Worm (Caenorhabditis elegans) whole organism, L2 larva: ENCODE measurements around the gene C17B7.5.

ENCODE experiments used
- F13H6.1 ChIP-seq: sonication (generic microtip); optimal IDR thresholded peaks from 2 replicates; lab custom pipeline; 2016; ENCODE audit warnings: missing genetic modification characterization, missing compliant biosample characterization
- R02D3.7 ChIP-seq: fragments of 150-350 bp; optimal IDR thresholded peaks from 2 replicates; lab custom pipeline; 2014; ENCODE audit warnings: missing biosample characterization, missing genetic modification characterization
- alr-1 ChIP-seq: fragments of 150-350 bp; optimal IDR thresholded peaks from 2 replicates; lab custom pipeline; 2014; ENCODE audit warnings: missing biosample characterization, missing genetic modification characterization
- aly-2 ChIP-seq: fragments of 150-350 bp; optimal IDR thresholded peaks from 2 replicates; lab custom pipeline; 2014; ENCODE audit warnings: missing biosample characterization, missing genetic modification characterization
- ama-1 ChIP-seq: fragments of 150-350 bp; optimal IDR thresholded peaks from 2 replicates; lab custom pipeline; 2018; ENCODE audit warnings: inconsistent platforms
- ceh-16 ChIP-seq: fragments of 150-350 bp; optimal IDR thresholded peaks from 2 replicates; lab custom pipeline; 2014; ENCODE audit warnings: missing biosample characterization, missing genetic modification characterization
- dmd-4 ChIP-seq: sonication (generic microtip); optimal IDR thresholded peaks from 2 replicates; lab custom pipeline; 2017; ENCODE audit warnings: missing biosample characterization, missing genetic modification characterization
- egl-27 ChIP-seq: sonication (generic microtip); optimal IDR thresholded peaks from 3 replicates; lab custom pipeline; 2017; ENCODE audit warnings: missing biosample characterization, missing genetic modification reagents, missing genetic modification characterization
- elt-1 ChIP-seq: fragments of 150-350 bp; optimal IDR thresholded peaks from 2 replicates; lab custom pipeline; 2014; ENCODE audit warnings: missing biosample characterization, missing genetic modification characterization
- fos-1 ChIP-seq: fragments of 150-350 bp; optimal IDR thresholded peaks from 2 replicates; lab custom pipeline; 2014; ENCODE audit warnings: missing biosample characterization, missing genetic modification characterization
- lin-11 ChIP-seq: fragments of 150-350 bp; sonication (generic microtip); optimal IDR thresholded peaks from 2 replicates; lab custom pipeline; 2014; ENCODE audit warnings: missing biosample characterization, missing genetic modification characterization, inconsistent platforms, mixed read lengths
- lin-13 ChIP-seq: fragments of 150-350 bp; optimal IDR thresholded peaks from 2 replicates; lab custom pipeline; 2014; ENCODE audit warnings: missing biosample characterization, missing genetic modification reagents, missing genetic modification characterization
- lin-39 ChIP-seq: fragments of 150-350 bp; optimal IDR thresholded peaks from 2 replicates; lab custom pipeline; 2014; ENCODE audit warnings: missing biosample characterization, missing genetic modification reagents, missing genetic modification characterization
- lsy-2 ChIP-seq, 2 experiments: fragments of 150-350 bp in 1 of 2; sonication (generic microtip) in 1 of 2; optimal IDR thresholded peaks; 2 replicates each; lab custom pipeline; 2014 to 2017; ENCODE audit warnings: missing biosample characterization in 2 of 2, missing genetic modification characterization in 2 of 2
- mab-5 ChIP-seq: fragments of 150-350 bp; optimal IDR thresholded peaks from 2 replicates; lab custom pipeline; 2014; ENCODE audit warnings: missing biosample characterization, missing genetic modification characterization
- mbf-1 ChIP-seq: sonication (generic microtip); optimal IDR thresholded peaks from 2 replicates; lab custom pipeline; 2017; ENCODE audit warnings: missing biosample characterization, missing genetic modification characterization
- mdl-1 ChIP-seq, 2 experiments: fragments of 150-350 bp in 1 of 2; sonication (generic microtip) in 1 of 2; optimal IDR thresholded peaks; 2 replicates each; lab custom pipeline; 2017; ENCODE audit warnings: missing biosample characterization in 2 of 2, missing genetic modification characterization in 2 of 2
- nhr-11 ChIP-seq: fragments of 150-350 bp; optimal IDR thresholded peaks from 2 replicates; lab custom pipeline; 2014; ENCODE audit warnings: missing biosample characterization, missing genetic modification characterization
- nhr-12 ChIP-seq: fragments of 150-350 bp; optimal IDR thresholded peaks from 2 replicates; lab custom pipeline; 2014; ENCODE audit warnings: missing biosample characterization, missing genetic modification characterization
- nhr-129 ChIP-seq: fragments of 150-350 bp; optimal IDR thresholded peaks from 2 replicates; lab custom pipeline; 2014; ENCODE audit warnings: missing biosample characterization, missing genetic modification characterization
- nhr-21 ChIP-seq: fragments of 150-350 bp; optimal IDR thresholded peaks from 2 replicates; lab custom pipeline; 2014; ENCODE audit warnings: missing biosample characterization, missing genetic modification characterization
- nhr-23 ChIP-seq: fragments of 150-350 bp; optimal IDR thresholded peaks from 2 replicates; lab custom pipeline; 2014; ENCODE audit warnings: missing biosample characterization, missing genetic modification reagents, missing genetic modification characterization
- nhr-237 ChIP-seq: fragments of 150-350 bp; optimal IDR thresholded peaks from 2 replicates; lab custom pipeline; 2014; ENCODE audit warnings: missing biosample characterization, missing genetic modification characterization
- nhr-25 ChIP-seq: fragments of 150-350 bp; sonication (generic microtip); optimal IDR thresholded peaks from 3 replicates; lab custom pipeline; 2014; ENCODE audit warnings: missing biosample characterization, missing genetic modification characterization
- nhr-6 ChIP-seq: fragments of 150-350 bp; optimal IDR thresholded peaks from 2 replicates; lab custom pipeline; 2014; ENCODE audit warnings: missing biosample characterization, missing genetic modification characterization
- peb-1 ChIP-seq: fragments of 150-350 bp; optimal IDR thresholded peaks from 2 replicates; lab custom pipeline; 2014; ENCODE audit warnings: missing biosample characterization, missing genetic modification characterization
- unc-39 ChIP-seq: fragments of 150-350 bp; optimal IDR thresholded peaks from 2 replicates; lab custom pipeline; 2014; ENCODE audit warnings: missing biosample characterization, missing genetic modification characterization
- unc-55 ChIP-seq: fragments of 150-350 bp; sonication (generic microtip); optimal IDR thresholded peaks from 3 replicates; lab custom pipeline; 2014; ENCODE audit warnings: missing biosample characterization, missing genetic modification reagents, missing genetic modification characterization
- unc-62 ChIP-seq: fragments of 150-350 bp; optimal IDR thresholded peaks from 2 replicates; lab custom pipeline; 2014; ENCODE audit warnings: missing biosample characterization, missing genetic modification reagents, missing genetic modification characterization
- zag-1 ChIP-seq: fragments of 150-350 bp; optimal IDR thresholded peaks from 2 replicates; lab custom pipeline; 2014; ENCODE audit warnings: missing biosample characterization, missing genetic modification characterization
- ztf-1 ChIP-seq: fragments of 200-800 bp; sonication (Bioruptor generic); conservative IDR thresholded peaks from 2 replicates; pipeline ENCODE4 v1.3.6; 2022; ENCODE audit warnings: missing genetic modification characterization, missing compliant biosample characterization
- ztf-11 ChIP-seq: sonication (generic microtip); optimal IDR thresholded peaks from 2 replicates; lab custom pipeline; 2017; ENCODE audit warnings: missing biosample characterization, missing genetic modification characterization

The C17B7.5 gene

ce11 chrV:3333334-3333733 is at the start of gene C17B7.5:
Gene C17B7.5, plus strand, starts transcription at chrV:3333634.
- no peak for TF ChIP-seq mab-5
- no peak for TF ChIP-seq peb-1 (tag; lab: Kevin White, UChicago)

- TF ChIP-seq F13H6.1 (tag; lab: Kevin White, UChicago) (no peak), alr-1 (tag; lab: Kevin White, UChicago) (no peak), nhr-23 (tag; lab: Kevin White, UChicago) (no peak), zag-1 (tag; lab: Kevin White, UChicago) (no peak), mab-5 (no peak), R02D3.7 (tag; lab: Kevin White, UChicago) (no peak), unc-39 (tag; lab: Kevin White, UChicago) (no peak), unc-55 (GFP tag; lab: Kevin White, UChicago) (no peak), nhr-11 (no peak), ceh-16 (tag; lab: Kevin White, UChicago) (no peak), aly-2 (tag; lab: Kevin White, UChicago) (no peak), lsy-2 (tag; optimal IDR thresholded peaks at IDR 0.05; lab: Kevin White, UChicago) (no peak), nhr-129 (tag; lab: Kevin White, UChicago) (no peak), egl-27 (no peak)
These were observed 48.8 kb upstream of the C17B7.5 start, which contains the start of gene F35F10.5 for ce11 chrV:3284629-3285028. Gene F35F10.5, plus strand, starts transcription at chrV:3284929.

- TF ChIP-seq lin-13 (GFP tag; lab: Kevin White, UChicago) (no peak), nhr-237 (tag; lab: Kevin White, UChicago) (no peak), alr-1 (tag; lab: Kevin White, UChicago) (no peak), nhr-23 (tag; lab: Kevin White, UChicago) (no peak), lin-39 (tag; lab: Kevin White, UChicago) (no peak), unc-62 (GFP tag; lab: Kevin White, UChicago) (no peak)
These were observed 46.1 kb upstream of the C17B7.5 start, which contains the start of gene F35F10.7 for ce11 chrV:3287330-3287729. Gene F35F10.7, minus strand, starts transcription at chrV:3287430.

- no peak for TF ChIP-seq aly-2 (tag; lab: Kevin White, UChicago)
- TF ChIP-seq peb-1 (tag; lab: Kevin White, UChicago) = no peak
- no peak for TF ChIP-seq lin-13 (GFP tag; lab: Kevin White, UChicago)
- no peak for TF ChIP-seq ztf-11
- no peak for TF ChIP-seq R02D3.7 (tag; lab: Kevin White, UChicago)
- TF ChIP-seq, all 48 proteins: peak for 0
These were observed 45.3 kb upstream of the C17B7.5 start for ce11 chrV:3288134-3288533.

ce11 chrV:3289267-3289666 is 44.2 kb upstream of the C17B7.5 start, which contains the start of gene F35F10.6:
Gene F35F10.6, minus strand, starts transcription at chrV:3289367.
- TF ChIP-seq nhr-25 (tag; lab: Kevin White, UChicago) = no peak
- TF ChIP-seq, all 48 proteins: peak for 0

- TF ChIP-seq nhr-6 (no peak), lin-13 (GFP tag; lab: Kevin White, UChicago) (no peak)
These were observed 38.1 kb upstream of the C17B7.5 start for ce11 chrV:3295368-3295767.

- TF ChIP-seq alr-1 (tag; lab: Kevin White, UChicago) (no peak), nhr-12 (tag; lab: Kevin White, UChicago) (no peak), mbf-1 (tag; lab: Kevin White, UChicago) (no peak), dmd-4 (tag; lab: Kevin White, UChicago) (no peak), elt-1 (tag; lab: Kevin White, UChicago) (no peak), R02D3.7 (tag; lab: Kevin White, UChicago) (no peak), ztf-1 (GFP tag; lab: Robert Waterston, UW) (no peak), fos-1 (tag; lab: Kevin White, UChicago) (no peak), ama-1 (lab: Kevin White, UChicago) (no peak), egl-27 (no peak), mdl-1 (tag; optimal IDR thresholded peaks at IDR 0.05; lab: Kevin White, UChicago) (no peak), nhr-11 (no peak), nhr-129 (tag; lab: Kevin White, UChicago) (no peak), nhr-21 (tag; lab: Kevin White, UChicago) (no peak), lin-39 (tag; lab: Kevin White, UChicago) (no peak), nhr-237 (tag; lab: Kevin White, UChicago) (no peak), mab-5 (no peak), lin-13 (GFP tag; lab: Kevin White, UChicago) (no peak), lin-11 (tag; lab: Kevin White, UChicago) (no peak)
These were observed 35.7 kb upstream of the C17B7.5 start, which contains the start of gene srx-122 for ce11 chrV:3297764-3298163. Gene srx-122, minus strand, starts transcription at chrV:3297864.
